Fruit fly (Drosophila melanogaster) whole organism, adult: ENCODE data around the gene dysf.

Experiments
- CG11617 ChIP-seq: fragments of 200-800 bp; sonication (Bioruptor generic); optimal IDR thresholded peaks from 2 replicates; lab custom pipeline; 2017; ENCODE audit warnings: mild to moderate bottlenecking, missing biosample characterization, missing genetic modification reagents, missing genetic modification characterization
- CG12768 ChIP-seq: fragments of 200-800 bp; sonication (Bioruptor generic); optimal IDR thresholded peaks from 2 replicates; lab custom pipeline; 2017; ENCODE audit warnings: missing biosample characterization, missing genetic modification characterization, mild to moderate bottlenecking, moderate library complexity, missing genetic modification reagents
- CG14711 ChIP-seq: fragments of 200-800 bp; sonication (Bioruptor generic); optimal IDR thresholded peaks from 2 replicates; lab custom pipeline; 2018; ENCODE audit warnings: missing biosample characterization, mild to moderate bottlenecking, missing genetic modification characterization, moderate library complexity
- CG1620 ChIP-seq: fragments of 200-800 bp; sonication (Bioruptor generic); optimal IDR thresholded peaks from 2 replicates; lab custom pipeline; 2016; ENCODE audit warnings: missing biosample characterization, missing genetic modification characterization
- CG33017 ChIP-seq: fragments of 200-800 bp; sonication (Bioruptor generic); optimal IDR thresholded peaks from 2 replicates; lab custom pipeline; 2018; ENCODE audit warnings: missing biosample characterization, mild to moderate bottlenecking, missing genetic modification characterization, moderate library complexity
- CG5204 ChIP-seq: fragments of 200-800 bp; sonication (Bioruptor generic); optimal IDR thresholded peaks from 2 replicates; lab custom pipeline; 2016; ENCODE audit warnings: missing biosample characterization, missing genetic modification characterization
- CG7045 ChIP-seq: fragments of 200-800 bp; sonication (Bioruptor generic); optimal IDR thresholded peaks from 2 replicates; lab custom pipeline; 2017; ENCODE audit warnings: missing biosample characterization, mild to moderate bottlenecking, missing genetic modification characterization
- CG7101 ChIP-seq: fragments of 200-800 bp; sonication (Bioruptor generic); optimal IDR thresholded peaks from 2 replicates; lab custom pipeline; 2018; ENCODE audit warnings: missing biosample characterization, mild to moderate bottlenecking, missing genetic modification characterization, moderate library complexity
- Clk ChIP-seq: fragments of 200-800 bp; sonication (Bioruptor generic); optimal IDR thresholded peaks from 2 replicates; lab custom pipeline; 2017; ENCODE audit warnings: missing biosample characterization, missing genetic modification characterization
- Crg-1 ChIP-seq: fragments of 200-800 bp; sonication (Bioruptor generic); optimal IDR thresholded peaks from 2 replicates; lab custom pipeline; 2016; ENCODE audit warnings: missing biosample characterization, missing genetic modification characterization
- Hr96 ChIP-seq: fragments of 200-800 bp; sonication (Bioruptor generic); optimal IDR thresholded peaks from 2 replicates; lab custom pipeline; 2016; ENCODE audit warnings: missing biosample characterization, missing genetic modification characterization
- Mnt ChIP-seq: fragments of 200-800 bp; sonication (Bioruptor generic); optimal IDR thresholded peaks from 2 replicates; lab custom pipeline; 2016; ENCODE audit warnings: missing biosample characterization, mild to moderate bottlenecking, missing genetic modification characterization
- bab1 ChIP-seq: fragments of 200-800 bp; sonication (Bioruptor generic); optimal IDR thresholded peaks from 3 replicates; lab custom pipeline; 2019; ENCODE audit warnings: missing biosample characterization, mild to moderate bottlenecking, missing genetic modification characterization, moderate library complexity
- cic ChIP-seq: fragments of 200-800 bp; sonication (Bioruptor generic); optimal IDR thresholded peaks from 2 replicates; lab custom pipeline; 2017; ENCODE audit warnings: missing biosample characterization, mild to moderate bottlenecking, missing genetic modification characterization, moderate library complexity
- cnc ChIP-seq, 2 experiments: fragments of >200 bp; optimal IDR thresholded peaks; 2 replicates each; lab custom pipeline; 2017
- kay ChIP-seq: fragments of 200-800 bp; sonication (Bioruptor generic); peaks from one replicate; lab custom pipeline; 2016; ENCODE audit warnings: missing biosample characterization, missing genetic modification characterization, borderline replicate concordance
- ovo ChIP-seq: fragments of 200-800 bp; sonication (Bioruptor generic); optimal IDR thresholded peaks from 2 replicates; lab custom pipeline; 2016; ENCODE audit warnings: missing biosample characterization, missing genetic modification characterization
- pad ChIP-seq: fragments of 200-800 bp; sonication (Bioruptor generic); optimal IDR thresholded peaks from 3 replicates; lab custom pipeline; 2017; ENCODE audit warnings: missing biosample characterization, missing genetic modification characterization, mild to moderate bottlenecking, moderate library complexity, missing genetic modification reagents
- tj ChIP-seq: fragments of 200-800 bp; sonication (Bioruptor generic); optimal IDR thresholded peaks from 3 replicates; lab custom pipeline; 2017; ENCODE audit warnings: missing biosample characterization, mild to moderate bottlenecking, missing genetic modification characterization, moderate library complexity
- toe ChIP-seq: fragments of 200-800 bp; sonication (Bioruptor generic); optimal IDR thresholded peaks from 2 replicates; lab custom pipeline; 2016; ENCODE audit warnings: missing biosample characterization, missing genetic modification characterization

Gene dysf

dm6 chr3R:26081380-26081991, 17.0 kb downstream of the dysf start:
- TF ChIP-seq CG7101 (tag; lab: Kevin White, UChicago) (no peak), Crg-1 (GFP tag; lab: Kevin White, UChicago) (no peak), CG1620 (GFP tag; lab: Kevin White, UChicago) (no peak)

dm6 chr3R:26075252-26075651, 23.3 kb downstream of the dysf start:
- TF ChIP-seq CG14711 (tag; lab: Kevin White, UChicago) (no peak), Hr96 (GFP tag; lab: Kevin White, UChicago) (no peak), cic (GFP tag; lab: Kevin White, UChicago) (no peak), Clk (no peak)

DNA sequence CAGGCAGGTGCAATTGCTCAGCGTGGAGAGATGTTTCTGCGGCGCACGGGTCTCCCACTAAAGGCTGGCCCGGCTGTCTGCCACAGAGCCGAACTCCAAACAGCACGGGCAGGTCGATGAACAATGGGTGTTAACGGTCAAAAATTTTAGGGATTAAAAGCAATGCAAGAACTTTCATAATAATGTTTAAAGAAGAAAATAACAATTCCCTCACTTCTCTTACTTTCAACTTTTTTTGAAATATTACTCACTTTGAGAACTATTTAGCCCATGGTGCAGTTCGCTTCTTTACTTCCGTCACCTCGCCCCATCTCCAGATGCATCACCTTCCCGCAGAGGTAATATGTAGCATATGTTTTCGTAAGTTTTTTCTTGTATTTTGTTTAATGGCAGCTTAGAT, 26.0 kb downstream of the dysf start:
- no peak for TF ChIP-seq tj
- TF ChIP-seq CG7101 (tag; lab: Kevin White, UChicago), result no peak
- TF ChIP-seq toe (GFP tag; lab: Kevin White, UChicago), result no peak
- no peak for TF ChIP-seq kay (GFP tag; lab: Kevin White, UChicago)
- TF ChIP-seq CG7045 (GFP tag; lab: Kevin White, UChicago), result no peak
- no peak for TF ChIP-seq CG12768 (GFP tag; lab: Kevin White, UChicago)
- TF ChIP-seq CG1620 (GFP tag; lab: Kevin White, UChicago), result no peak
- no peak for TF ChIP-seq Crg-1 (GFP tag; lab: Kevin White, UChicago)
- TF ChIP-seq CG5204 (GFP tag; lab: Kevin White, UChicago), result no peak
- TF ChIP-seq bab1 (GFP tag; lab: Kevin White, UChicago), result no peak
- no peak for TF ChIP-seq Mnt (GFP tag; lab: Kevin White, UChicago)
- TF ChIP-seq CG33017, result no peak
- no peak for TF ChIP-seq cic (GFP tag; lab: Kevin White, UChicago)
- no peak for TF ChIP-seq CG14711 (tag; lab: Kevin White, UChicago)
- TF ChIP-seq Clk, result no peak
- no peak for TF ChIP-seq pad (GFP tag; lab: Kevin White, UChicago)
- no peak for TF ChIP-seq Hr96 (GFP tag; lab: Kevin White, UChicago)
- no peak for TF ChIP-seq CG11617 (GFP tag; lab: Kevin White, UChicago)
- no peak for TF ChIP-seq cnc (optimal IDR thresholded peaks at IDR 0.05; lab: Kevin White, UChicago)

- TF ChIP-seq cnc (optimal IDR thresholded peaks at IDR 0.05; lab: Kevin White, UChicago), result no peak
- no peak for TF ChIP-seq cic (GFP tag; lab: Kevin White, UChicago)
- TF ChIP-seq CG14711 (tag; lab: Kevin White, UChicago), result no peak
- TF ChIP-seq Hr96 (GFP tag; lab: Kevin White, UChicago), result no peak
- TF ChIP-seq Clk, result no peak
- no peak for TF ChIP-seq CG12768 (GFP tag; lab: Kevin White, UChicago)
- TF ChIP-seq Crg-1 (GFP tag; lab: Kevin White, UChicago), result no peak
- TF ChIP-seq toe (GFP tag; lab: Kevin White, UChicago), result no peak
- TF ChIP-seq CG7101 (tag; lab: Kevin White, UChicago), result no peak
- no peak for TF ChIP-seq CG5204 (GFP tag; lab: Kevin White, UChicago)
- no peak for TF ChIP-seq Mnt (GFP tag; lab: Kevin White, UChicago)
- no peak for TF ChIP-seq bab1 (GFP tag; lab: Kevin White, UChicago)
- TF ChIP-seq CG11617 (GFP tag; lab: Kevin White, UChicago), result no peak
- TF ChIP-seq pad (GFP tag; lab: Kevin White, UChicago), result no peak
- TF ChIP-seq CG7045 (GFP tag; lab: Kevin White, UChicago), result no peak
- no peak for TF ChIP-seq ovo
- no peak for TF ChIP-seq tj
These were observed 30.4 kb downstream of the dysf start for dm6 chr3R:26068135-26068534.

DNA sequence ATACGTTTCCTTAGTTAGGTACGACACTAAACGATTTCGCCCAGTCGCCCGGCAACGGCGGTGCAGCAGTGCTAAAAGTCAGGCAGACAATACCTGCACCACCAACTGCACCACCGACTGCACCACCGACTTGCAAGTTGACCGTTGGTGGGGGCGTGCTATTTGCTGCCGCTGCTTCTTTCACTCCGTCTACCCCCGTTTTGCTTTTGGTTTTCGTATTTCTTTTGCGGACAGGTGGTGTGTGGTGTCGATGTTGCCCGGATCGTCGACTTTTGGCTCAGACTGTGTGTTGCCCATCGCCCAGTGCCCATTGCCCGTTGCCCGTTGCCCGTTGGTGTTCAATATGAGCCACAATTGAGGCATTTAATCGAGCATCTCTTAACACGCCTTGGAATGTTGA, 33.8 kb downstream of the dysf start:
- TF ChIP-seq Mnt (GFP tag; lab: Kevin White, UChicago), result no peak
- TF ChIP-seq bab1 (GFP tag; lab: Kevin White, UChicago), result no peak
- no peak for TF ChIP-seq ovo
- TF ChIP-seq cic (GFP tag; lab: Kevin White, UChicago), result no peak
- no peak for TF ChIP-seq CG7101 (tag; lab: Kevin White, UChicago)
- TF ChIP-seq tj, result no peak
- TF ChIP-seq cnc (optimal IDR thresholded peaks at IDR 0.05; lab: Kevin White, UChicago), result no peak
- no peak for TF ChIP-seq CG33017

- TF ChIP-seq CG7101 (tag; lab: Kevin White, UChicago) (no peak), CG33017 (no peak), ovo (no peak), pad (GFP tag; lab: Kevin White, UChicago) (no peak), bab1 (GFP tag; lab: Kevin White, UChicago) (no peak), Hr96 (GFP tag; lab: Kevin White, UChicago) (no peak), Crg-1 (GFP tag; lab: Kevin White, UChicago) (no peak)
These were observed 35.6 kb downstream of the dysf start, which contains the start of gene CG14551 for dm6 chr3R:26062911-26063310. TSS of gene CG14551 (minus strand) at chr3R:26063011.

- TF ChIP-seq Mnt (GFP tag; lab: Kevin White, UChicago) (peak; percentile 89), CG33017 (peak; percentile 87), CG7045 (GFP tag; lab: Kevin White, UChicago) (peak; percentile 91), bab1 (GFP tag; lab: Kevin White, UChicago) (peak; percentile 95), toe (GFP tag; lab: Kevin White, UChicago) (peak; percentile 93), CG14711 (tag; lab: Kevin White, UChicago) (peak; percentile 76), cic (GFP tag; lab: Kevin White, UChicago) (peak; percentile 57), Hr96 (GFP tag; lab: Kevin White, UChicago) (peak; percentile 88), ovo (peak; percentile 72), cnc (optimal IDR thresholded peaks at IDR 0.05; lab: Kevin White, UChicago) (no peak), CG7101 (tag; lab: Kevin White, UChicago) (peak; percentile 88), kay (GFP tag; lab: Kevin White, UChicago) (no peak), Crg-1 (GFP tag; lab: Kevin White, UChicago) (peak; percentile 87), CG11617 (GFP tag; lab: Kevin White, UChicago) (peak; percentile 95), CG5204 (GFP tag; lab: Kevin White, UChicago) (no peak), CG1620 (GFP tag; lab: Kevin White, UChicago) (peak; percentile 87), CG12768 (GFP tag; lab: Kevin White, UChicago) (peak; percentile 81), pad (GFP tag; lab: Kevin White, UChicago) (peak; percentile 73), tj (peak; percentile 80), Clk (peak; percentile 50)
These were observed 39.3 kb downstream of the dysf start, which contains the start of the genes RpL34a and Trmt61 for dm6 chr3R:26059195-26059594. TSS of gene RpL34a (minus strand) at chr3R:26059267. TSS of gene Trmt61 (plus strand) at chr3R:26059496.
